Worm (Caenorhabditis elegans) whole organism, mixed stage, embryonic: ENCODE data around the gene C50B8.4.
A peak's percentile ranks its signal among the peaks of the same experiment; 100 is the strongest.

Experiments
- M03D4.4 ChIP-seq: sonication (generic microtip); optimal IDR thresholded peaks from 2 replicates; lab custom pipeline; 2017; ENCODE audit warnings: mild to moderate bottlenecking, missing genetic modification characterization, missing compliant biosample characterization
- bed-3 ChIP-seq: fragments of 200-800 bp; sonication (Bioruptor generic); optimal IDR thresholded peaks from 3 replicates; lab custom pipeline; 2018; ENCODE audit warnings: mild to moderate bottlenecking, missing genetic modification characterization, moderate library complexity, missing compliant biosample characterization
- blmp-1 ChIP-seq: fragments of 150-350 bp; optimal IDR thresholded peaks from 2 replicates; lab custom pipeline; 2014; ENCODE audit warnings: missing biosample characterization, missing genetic modification characterization
- ceh-39 ChIP-seq: fragments of 150-350 bp; optimal IDR thresholded peaks from 2 replicates; lab custom pipeline; 2014; ENCODE audit warnings: missing biosample characterization, missing genetic modification characterization
- ceh-43 ChIP-seq: fragments of 200-800 bp; sonication (Bioruptor generic); optimal IDR thresholded peaks from 2 replicates; lab custom pipeline; 2018; ENCODE audit warnings: mild to moderate bottlenecking, missing genetic modification characterization, moderate library complexity, missing compliant biosample characterization
- ceh-83 ChIP-seq: fragments of 200-800 bp; sonication (Bioruptor generic); optimal IDR thresholded peaks from 2 replicates; lab custom pipeline; 2018; ENCODE audit warnings: mild to moderate bottlenecking, missing genetic modification characterization, missing compliant biosample characterization
- ces-1 ChIP-seq: fragments of 150-350 bp; optimal IDR thresholded peaks from 2 replicates; lab custom pipeline; 2014; ENCODE audit warnings: missing biosample characterization, missing genetic modification reagents, missing genetic modification characterization
- cnd-1 ChIP-seq: fragments of 200-800 bp; sonication (Bioruptor generic); optimal IDR thresholded peaks from 2 replicates; lab custom pipeline; 2018; ENCODE audit warnings: mild to moderate bottlenecking, missing genetic modification characterization, missing compliant biosample characterization
- elt-1 ChIP-seq: sonication (generic microtip); optimal IDR thresholded peaks from 2 replicates; lab custom pipeline; 2017; ENCODE audit warnings: missing genetic modification characterization, mild to moderate bottlenecking, missing compliant biosample characterization, antibody characterized with exemption, moderate library complexity, borderline replicate concordance; ENCODE audit not compliant: insufficient read depth
- elt-3 ChIP-seq: fragments of 150-350 bp; optimal IDR thresholded peaks from 2 replicates; lab custom pipeline; 2014; ENCODE audit warnings: missing biosample characterization, missing genetic modification characterization
- flh-1 ChIP-seq: fragments of 200-800 bp; sonication (Bioruptor generic); optimal IDR thresholded peaks from 2 replicates; lab custom pipeline; 2018; ENCODE audit warnings: mild to moderate bottlenecking, missing genetic modification characterization, moderate library complexity, missing compliant biosample characterization
- ham-2 ChIP-seq: fragments of 200-800 bp; sonication (Bioruptor generic); optimal IDR thresholded peaks from 2 replicates; lab custom pipeline; 2018; ENCODE audit warnings: mild to moderate bottlenecking, missing genetic modification characterization, missing compliant biosample characterization
- hlh-1 ChIP-seq: fragments of 150-350 bp; optimal IDR thresholded peaks from 2 replicates; lab custom pipeline; 2014; ENCODE audit warnings: missing biosample characterization, missing genetic modification reagents, missing genetic modification characterization
- lin-13 ChIP-seq: fragments of 150-350 bp; optimal IDR thresholded peaks from 2 replicates; lab custom pipeline; 2014; ENCODE audit warnings: missing biosample characterization, missing genetic modification characterization
- lin-32 ChIP-seq: fragments of 200-800 bp; sonication (Bioruptor generic); optimal IDR thresholded peaks from 2 replicates; lab custom pipeline; 2018; ENCODE audit warnings: mild to moderate bottlenecking, missing genetic modification characterization, missing compliant biosample characterization
- lsy-2 ChIP-seq: fragments of 150-350 bp; optimal IDR thresholded peaks from 2 replicates; lab custom pipeline; 2014; ENCODE audit warnings: missing biosample characterization, missing genetic modification characterization
- mab-5 ChIP-seq: fragments of 150-350 bp; optimal IDR thresholded peaks from 2 replicates; lab custom pipeline; 2014; ENCODE audit warnings: missing biosample characterization, missing genetic modification characterization
- mep-1 ChIP-seq: fragments of 150-350 bp; optimal IDR thresholded peaks from 2 replicates; lab custom pipeline; 2017; ENCODE audit warnings: missing biosample characterization, missing genetic modification reagents, missing genetic modification characterization, inconsistent platforms
- nhr-12 ChIP-seq: fragments of 150-350 bp; optimal IDR thresholded peaks from 2 replicates; lab custom pipeline; 2014; ENCODE audit warnings: missing biosample characterization, missing genetic modification characterization
- nhr-2 ChIP-seq: fragments of 150-350 bp; optimal IDR thresholded peaks from 2 replicates; lab custom pipeline; 2014; ENCODE audit warnings: missing biosample characterization, missing genetic modification characterization
- nhr-237 ChIP-seq: fragments of 150-350 bp; optimal IDR thresholded peaks from 2 replicates; lab custom pipeline; 2014; ENCODE audit warnings: missing biosample characterization, missing genetic modification characterization
- nhr-76 ChIP-seq: sonication (generic microtip); optimal IDR thresholded peaks from 2 replicates; lab custom pipeline; 2017; ENCODE audit warnings: missing biosample characterization, missing genetic modification characterization
- pha-4 ChIP-seq: fragments of 150-350 bp; optimal IDR thresholded peaks from 2 replicates; lab custom pipeline; 2018; ENCODE audit warnings: missing biosample characterization, missing genetic modification reagents, missing genetic modification characterization
- sem-2 ChIP-seq: fragments of 200-800 bp; sonication (Bioruptor generic); optimal IDR thresholded peaks from 2 replicates; lab custom pipeline; 2018; ENCODE audit warnings: mild to moderate bottlenecking, missing genetic modification characterization, missing compliant biosample characterization
- snpc-4 ChIP-seq: fragments of 150-350 bp; optimal IDR thresholded peaks from 2 replicates; lab custom pipeline; 2014; ENCODE audit warnings: missing biosample characterization, missing genetic modification characterization
- sptf-1 ChIP-seq: sonication (generic microtip); optimal IDR thresholded peaks from 2 replicates; lab custom pipeline; 2017; ENCODE audit warnings: mild to moderate bottlenecking, missing genetic modification characterization, moderate library complexity, missing compliant biosample characterization
- unc-120 ChIP-seq: sonication (generic microtip); optimal IDR thresholded peaks from 2 replicates; lab custom pipeline; 2017; ENCODE audit warnings: missing genetic modification characterization, missing compliant biosample characterization; ENCODE audit not compliant: poor library complexity, severe bottlenecking
- unc-39 ChIP-seq: fragments of 150-350 bp; optimal IDR thresholded peaks from 2 replicates; lab custom pipeline; 2014; ENCODE audit warnings: missing biosample characterization, missing genetic modification characterization
- unc-62 ChIP-seq: fragments of 150-350 bp; optimal IDR thresholded peaks from 2 replicates; lab custom pipeline; 2014; ENCODE audit warnings: missing biosample characterization, missing genetic modification reagents, missing genetic modification characterization
- zip-8 ChIP-seq: fragments of 150-350 bp; optimal IDR thresholded peaks from 2 replicates; lab custom pipeline; 2014; ENCODE audit warnings: missing biosample characterization, missing genetic modification characterization
- ztf-11 ChIP-seq: fragments of 150-350 bp; optimal IDR thresholded peaks from 2 replicates; lab custom pipeline; 2014; ENCODE audit warnings: missing biosample characterization, missing genetic modification characterization

Gene C50B8.4

ce11 chrV:13568533-13568932 is 3.3 kb upstream of the C50B8.4 start, which contains the start of the genes nuaf-1 and bir-2:
nuaf-1 (minus strand) TSS chrV:13568630.
bir-2 (plus strand) TSS chrV:13568850.
- TF ChIP-seq elt-3 (tag; lab: Kevin White, UChicago) (no peak), nhr-12 (no peak), M03D4.4 (tag; lab: Kevin White, UChicago) (no peak), ztf-11 (tag; lab: Kevin White, UChicago) (no peak), hlh-1 (tag; lab: Kevin White, UChicago) (no peak), ceh-83 (GFP tag; lab: Kevin White, UChicago) (no peak), cnd-1 (tag; lab: Kevin White, UChicago) (no peak), ham-2 (GFP tag; lab: Kevin White, UChicago) (no peak), sptf-1 (tag; lab: Kevin White, UChicago) (no peak), zip-8 (tag; lab: Kevin White, UChicago) (no peak), lsy-2 (tag; lab: Kevin White, UChicago) (peak; percentile 49), sem-2 (GFP tag; lab: Kevin White, UChicago) (no peak), mab-5 (no peak), mep-1 (peak; percentile 27), flh-1 (no peak), lin-32 (GFP tag; lab: Kevin White, UChicago) (no peak), bed-3 (no peak), lin-13 (tag; lab: Kevin White, UChicago) (no peak), elt-1 (tag; lab: Kevin White, UChicago) (no peak), unc-39 (tag; lab: Kevin White, UChicago) (no peak), unc-62 (GFP tag; lab: Kevin White, UChicago) (no peak), nhr-2 (tag; lab: Kevin White, UChicago) (peak; percentile 19)

ce11 chrV:13575866-13576265 is 4.1 kb downstream of the C50B8.4 start:
- peak; percentile 94 for TF ChIP-seq pha-4 (tag; lab: Kevin White, UChicago)
- TF ChIP-seq unc-39 (tag; lab: Kevin White, UChicago): no peak
- TF ChIP-seq ceh-39 (tag; lab: Kevin White, UChicago): no peak
- no peak for TF ChIP-seq unc-120 (tag; lab: Kevin White, UChicago)
- no peak for TF ChIP-seq nhr-76 (tag; lab: Kevin White, UChicago)

ce11 chrV:13576828-13577227 is 5.0 kb downstream of the C50B8.4 start:
- no peak for TF ChIP-seq unc-120 (tag; lab: Kevin White, UChicago)
- no peak for TF ChIP-seq unc-39 (tag; lab: Kevin White, UChicago)
- TF ChIP-seq nhr-2 (tag; lab: Kevin White, UChicago): no peak
- TF ChIP-seq mep-1: no peak
- no peak for TF ChIP-seq bed-3
- TF ChIP-seq nhr-12: no peak
- TF ChIP-seq elt-3 (tag; lab: Kevin White, UChicago): no peak
- TF ChIP-seq sptf-1 (tag; lab: Kevin White, UChicago): no peak
- TF ChIP-seq, all 35 proteins: peak for 0

DNA sequence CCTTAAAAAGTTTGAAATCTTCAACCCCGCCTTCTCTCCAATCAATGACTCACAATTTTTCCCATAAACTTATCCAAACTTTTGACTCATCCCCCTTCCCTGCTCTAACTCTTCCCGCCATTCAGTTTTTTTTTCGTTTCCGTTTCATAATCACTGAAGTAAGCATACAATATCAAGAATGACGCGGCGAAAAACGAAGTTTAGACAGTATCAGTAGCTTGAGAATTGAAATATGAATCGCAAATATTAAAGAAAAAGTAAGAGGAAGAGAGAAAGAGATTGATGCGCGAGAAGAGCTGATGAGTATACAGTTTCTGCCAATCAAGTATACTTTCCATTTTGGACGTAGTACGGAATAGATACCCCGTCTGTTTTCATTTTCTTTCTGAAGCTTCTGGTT is 5.7 kb downstream of the C50B8.4 start:
- TF ChIP-seq flh-1: no peak
- no peak for TF ChIP-seq mep-1
- TF ChIP-seq nhr-237 (tag; lab: Kevin White, UChicago): no peak
- TF ChIP-seq ceh-43 (GFP tag; lab: Kevin White, UChicago): no peak
- no peak for TF ChIP-seq snpc-4 (tag; lab: Kevin White, UChicago)
- TF ChIP-seq elt-3 (tag; lab: Kevin White, UChicago): no peak
- TF ChIP-seq, all 35 proteins: peak for 0

ce11 chrV:13578637-13579036 is 6.8 kb downstream of the C50B8.4 start, which contains the start of gene C50B8.6:
C50B8.6 (plus strand) TSS chrV:13578972.
- TF ChIP-seq blmp-1: no peak
- TF ChIP-seq nhr-237 (tag; lab: Kevin White, UChicago): no peak
- no peak for TF ChIP-seq lin-32 (GFP tag; lab: Kevin White, UChicago)
- TF ChIP-seq sptf-1 (tag; lab: Kevin White, UChicago): no peak
- no peak for TF ChIP-seq ces-1 (GFP tag; lab: Kevin White, UChicago)
- TF ChIP-seq hlh-1 (tag; lab: Kevin White, UChicago): no peak
